Worm (Caenorhabditis elegans) whole organism, early embryonic: ENCODE data around the gene R02F11.1.
"Not testable (repeated sequence)": the region's sequence is repeated elsewhere in the genome, so short reads cannot be mapped to it uniquely, and the experiment has no call there.

Experiments used
- B0310.2 ChIP-seq: sonication (generic microtip); optimal IDR thresholded peaks from 2 replicates; lab custom pipeline; 2016; ENCODE audit warnings: mild to moderate bottlenecking, missing genetic modification characterization, missing compliant biosample characterization
- F13C5.2 ChIP-seq: sonication (generic microtip); optimal IDR thresholded peaks from 2 replicates; lab custom pipeline; 2017; ENCODE audit warnings: mild to moderate bottlenecking, missing genetic modification characterization, inconsistent platforms, missing compliant biosample characterization
- aly-1 ChIP-seq: sonication (generic microtip); optimal IDR thresholded peaks from 2 replicates; lab custom pipeline; 2016; ENCODE audit warnings: missing genetic modification characterization, missing compliant biosample characterization
- ama-1 ChIP-seq: fragments of 150-350 bp; optimal IDR thresholded peaks from 2 replicates; lab custom pipeline; 2014
- ceh-13 ChIP-seq: fragments of 200-800 bp; sonication (Bioruptor generic); optimal IDR thresholded peaks from 2 replicates; lab custom pipeline; 2018; ENCODE audit warnings: mild to moderate bottlenecking, missing genetic modification characterization, missing compliant biosample characterization
- ceh-36 ChIP-seq: sonication (generic microtip); optimal IDR thresholded peaks from 2 replicates; lab custom pipeline; 2016; ENCODE audit warnings: missing genetic modification characterization, inconsistent platforms, missing compliant biosample characterization
- ets-7 ChIP-seq: sonication (generic microtip); optimal IDR thresholded peaks from 2 replicates; lab custom pipeline; 2016; ENCODE audit warnings: missing genotype, missing genetic modification characterization, missing compliant biosample characterization
- flt-1 ChIP-seq: fragments of 200-800 bp; sonication (Bioruptor generic); IDR thresholded peaks from 2 replicates; pipeline ENCODE4 v1.3.6; 2022; ENCODE audit warnings: missing genetic modification characterization, missing compliant biosample characterization
- hmbx-1 ChIP-seq: sonication (generic microtip); optimal IDR thresholded peaks from 2 replicates; lab custom pipeline; 2016; ENCODE audit warnings: mild to moderate bottlenecking, missing genetic modification characterization, missing compliant biosample characterization
- hmg-4 ChIP-seq: fragments of 200-800 bp; sonication (Bioruptor generic); optimal IDR thresholded peaks from 2 replicates; lab custom pipeline; 2018; ENCODE audit warnings: mild to moderate bottlenecking, missing genetic modification characterization, missing compliant biosample characterization
- hnd-1 ChIP-seq: sonication (generic microtip); optimal IDR thresholded peaks from 2 replicates; lab custom pipeline; 2016; ENCODE audit warnings: missing genetic modification characterization, missing compliant biosample characterization
- pes-1 ChIP-seq: fragments of 200-800 bp; sonication (Bioruptor generic); IDR thresholded peaks from 2 replicates; pipeline ENCODE4 v1.3.6; 2022; ENCODE audit warnings: missing genetic modification reagents, missing genetic modification characterization, missing compliant biosample characterization
- scrt-1 ChIP-seq: fragments of 200-800 bp; sonication (Bioruptor generic); IDR thresholded peaks from 2 replicates; pipeline ENCODE4 v1.3.6; 2022; ENCODE audit warnings: missing genetic modification characterization, missing compliant biosample characterization
- sea-1 ChIP-seq: fragments of 200-800 bp; sonication (Bioruptor generic); conservative IDR thresholded peaks from 2 replicates; pipeline ENCODE4 v1.3.6; 2022; ENCODE audit warnings: missing genetic modification characterization, missing compliant biosample characterization
- tbx-11 ChIP-seq: fragments of 200-800 bp; sonication (Bioruptor generic); IDR thresholded peaks from 2 replicates; pipeline ENCODE4 v1.3.6; 2022; ENCODE audit warnings: missing genetic modification characterization, missing compliant biosample characterization
- tbx-37 ChIP-seq: fragments of 200-800 bp; sonication (Bioruptor generic); conservative IDR thresholded peaks from 2 replicates; pipeline ENCODE4 v1.3.6; 2022; ENCODE audit warnings: missing genetic modification reagents, missing genetic modification characterization, missing compliant biosample characterization
- tra-4 ChIP-seq: sonication (generic microtip); optimal IDR thresholded peaks from 2 replicates; lab custom pipeline; 2017; ENCODE audit warnings: missing genetic modification characterization, missing compliant biosample characterization

The R02F11.1 gene

ce11 chrV:4800794-4801193, at the start of gene R02F11.1:
Gene R02F11.1 (plus strand): TSS chrV:4801094.
- no peak for TF ChIP-seq ceh-36 (tag; lab: Kevin White, UChicago)
- TF ChIP-seq flt-1 (GFP tag; lab: Robert Waterston, UW) = no peak
- no peak for TF ChIP-seq ama-1 (lab: Kevin White, UChicago)
- no peak for TF ChIP-seq B0310.2
- TF ChIP-seq tra-4 = no peak
- TF ChIP-seq scrt-1 (GFP tag; lab: Robert Waterston, UW) = no peak

- TF ChIP-seq hmbx-1 (tag; lab: Kevin White, UChicago) = no peak
Observed at ce11 chrV:4754123-4754522, 46.8 kb upstream of the R02F11.1 start, which contains the start of gene hil-4. Gene hil-4 (plus strand): TSS chrV:4754313.

- TF ChIP-seq sea-1 (GFP tag; lab: Robert Waterston, UW) = no peak
- TF ChIP-seq tra-4 = no peak
- no peak for TF ChIP-seq hmg-4
- TF ChIP-seq pes-1 (GFP tag; lab: Robert Waterston, UW) = no peak
- TF ChIP-seq F13C5.2 (tag; lab: Kevin White, UChicago) = no peak
- no peak for TF ChIP-seq tbx-37 (GFP tag; lab: Robert Waterston, UW)
- no peak for TF ChIP-seq flt-1 (GFP tag; lab: Robert Waterston, UW)
- TF ChIP-seq hmbx-1 (tag; lab: Kevin White, UChicago) = no peak
- TF ChIP-seq hnd-1 (tag; lab: Kevin White, UChicago) = no peak
- no peak for TF ChIP-seq aly-1 (tag; lab: Kevin White, UChicago)
- TF ChIP-seq tbx-11 (GFP tag; lab: Robert Waterston, UW) = no peak
- TF ChIP-seq ceh-13 (GFP tag; lab: Kevin White, UChicago) = no peak
- no peak for TF ChIP-seq ceh-36 (tag; lab: Kevin White, UChicago)
- no peak for TF ChIP-seq ets-7 (tag; lab: Kevin White, UChicago)
- TF ChIP-seq ama-1 (lab: Kevin White, UChicago) = no peak
- no peak for TF ChIP-seq scrt-1 (GFP tag; lab: Robert Waterston, UW)
Observed at ce11 chrV:4754684-4755211, 46.1 kb upstream of the R02F11.1 start.

ce11 chrV:4755308-4756029, 45.4 kb upstream of the R02F11.1 start, which contains the start of gene pgl-3:
Gene pgl-3 (plus strand): TSS chrV:4755979.
- TF ChIP-seq scrt-1 (GFP tag; lab: Robert Waterston, UW) (no peak), tbx-11 (GFP tag; lab: Robert Waterston, UW) (no peak), tra-4 (no peak), pes-1 (GFP tag; lab: Robert Waterston, UW) (no peak), ama-1 (lab: Kevin White, UChicago) (no peak), F13C5.2 (tag; lab: Kevin White, UChicago) (no peak), hmg-4 (no peak), B0310.2 (no peak), hmbx-1 (tag; lab: Kevin White, UChicago) (no peak), flt-1 (GFP tag; lab: Robert Waterston, UW) (no peak), aly-1 (tag; lab: Kevin White, UChicago) (no peak), hnd-1 (tag; lab: Kevin White, UChicago) (no peak)

ce11 chrV:4758019-4758418, 42.9 kb upstream of the R02F11.1 start:
- no peak for TF ChIP-seq flt-1 (GFP tag; lab: Robert Waterston, UW)

ce11 chrV:4758540-4758939, 42.4 kb upstream of the R02F11.1 start:
- TF ChIP-seq B0310.2 = no peak
- TF ChIP-seq scrt-1 (GFP tag; lab: Robert Waterston, UW) = no peak
- no peak for TF ChIP-seq F13C5.2 (tag; lab: Kevin White, UChicago)
- no peak for TF ChIP-seq ets-7 (tag; lab: Kevin White, UChicago)
- TF ChIP-seq flt-1 (GFP tag; lab: Robert Waterston, UW) = no peak
- TF ChIP-seq aly-1 (tag; lab: Kevin White, UChicago) = no peak
- TF ChIP-seq ceh-13 (GFP tag; lab: Kevin White, UChicago) = no peak
- no peak for TF ChIP-seq tra-4

- not testable (repeated sequence) for TF ChIP-seq ceh-13 (GFP tag; lab: Kevin White, UChicago); hmg-4; hmbx-1 (tag; lab: Kevin White, UChicago)
Observed at ce11 chrV:4760674-4761073, 40.2 kb upstream of the R02F11.1 start, which contains the start of gene bgnt-1.4. Gene bgnt-1.4 (plus strand): TSS chrV:4760974.

ce11 chrV:4766501-4766900, 34.4 kb upstream of the R02F11.1 start, which contains the start of gene C18G1.8:
Gene C18G1.8 (minus strand): TSS chrV:4766601.
- TF ChIP-seq hnd-1 (tag; lab: Kevin White, UChicago) = no peak
- TF ChIP-seq pes-1 (GFP tag; lab: Robert Waterston, UW) = no peak
- TF ChIP-seq flt-1 (GFP tag; lab: Robert Waterston, UW) = no peak
- no peak for TF ChIP-seq hmg-4
- TF ChIP-seq scrt-1 (GFP tag; lab: Robert Waterston, UW) = no peak
- TF ChIP-seq ama-1 (lab: Kevin White, UChicago) = no peak
- TF ChIP-seq tra-4 = no peak
- TF ChIP-seq tbx-11 (GFP tag; lab: Robert Waterston, UW) = no peak
- TF ChIP-seq ets-7 (tag; lab: Kevin White, UChicago) = no peak
- no peak for TF ChIP-seq F13C5.2 (tag; lab: Kevin White, UChicago)
- no peak for TF ChIP-seq ceh-36 (tag; lab: Kevin White, UChicago)
- TF ChIP-seq tbx-37 (GFP tag; lab: Robert Waterston, UW) = no peak
- no peak for TF ChIP-seq ceh-13 (GFP tag; lab: Kevin White, UChicago)
- no peak for TF ChIP-seq aly-1 (tag; lab: Kevin White, UChicago)
- TF ChIP-seq hmbx-1 (tag; lab: Kevin White, UChicago) = no peak
- TF ChIP-seq sea-1 (GFP tag; lab: Robert Waterston, UW) = no peak
- no peak for TF ChIP-seq B0310.2
